Fruit fly (Drosophila melanogaster): ENCODE measurements around the gene CG10631.

The CG10631 gene

DNA sequence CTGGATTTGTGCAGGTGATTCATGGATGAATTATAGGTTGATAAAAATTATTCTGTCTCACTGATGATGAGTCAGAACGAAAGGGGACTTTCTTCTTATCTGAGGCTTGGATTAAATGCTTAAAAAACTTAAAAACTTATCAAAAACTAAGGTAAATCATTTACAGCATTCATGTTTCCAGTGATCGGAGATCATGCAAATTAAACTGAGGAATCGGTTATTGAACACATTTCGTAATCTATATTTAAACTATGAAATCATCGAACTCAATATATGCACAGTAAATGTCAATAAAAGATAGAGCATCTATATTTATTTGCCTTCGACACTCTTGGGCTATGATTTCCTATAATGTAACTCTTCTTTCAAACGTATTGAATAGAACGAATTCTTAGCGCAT is 31.2 kb upstream of the CG10631 start:
- TF ChIP-seq CG32264 (GFP tag; optimal IDR thresholded peaks at IDR 0.05) (no peak), brk (GFP tag; optimal IDR thresholded peaks at IDR 0.05) (no peak), CG9705 (GFP tag; optimal IDR thresholded peaks at IDR 0.05) (no peak), tai (GFP tag; optimal IDR thresholded peaks at IDR 0.05) (no peak), pan (optimal IDR thresholded peaks at IDR 0.05) (no peak), GATAd (GFP tag; optimal IDR thresholded peaks at IDR 0.05) (no peak), woc (GFP tag; optimal IDR thresholded peaks at IDR 0.05) (no peak), usp (GFP tag; optimal IDR thresholded peaks at IDR 0.05) (no peak), N (GFP tag; optimal IDR thresholded peaks at IDR 0.05) (no peak), CrebA (GFP tag; optimal IDR thresholded peaks at IDR 0.05; ENCODE audit: borderline replicate concordance) (no peak), HLH106 (tag; optimal IDR thresholded peaks at IDR 0.05) (no peak), sv (GFP tag; optimal IDR thresholded peaks at IDR 0.05) (no peak), Myc (optimal IDR thresholded peaks at IDR 0.05) (no peak), sage (GFP tag; optimal IDR thresholded peaks at IDR 0.05) (no peak), lola (GFP tag; optimal IDR thresholded peaks at IDR 0.05) (no peak), Sp1 (GFP tag; optimal IDR thresholded peaks at IDR 0.05) (no peak), fru (GFP tag; optimal IDR thresholded peaks at IDR 0.05) (no peak), Hnf4 (GFP tag; optimal IDR thresholded peaks at IDR 0.05) (no peak)

DNA sequence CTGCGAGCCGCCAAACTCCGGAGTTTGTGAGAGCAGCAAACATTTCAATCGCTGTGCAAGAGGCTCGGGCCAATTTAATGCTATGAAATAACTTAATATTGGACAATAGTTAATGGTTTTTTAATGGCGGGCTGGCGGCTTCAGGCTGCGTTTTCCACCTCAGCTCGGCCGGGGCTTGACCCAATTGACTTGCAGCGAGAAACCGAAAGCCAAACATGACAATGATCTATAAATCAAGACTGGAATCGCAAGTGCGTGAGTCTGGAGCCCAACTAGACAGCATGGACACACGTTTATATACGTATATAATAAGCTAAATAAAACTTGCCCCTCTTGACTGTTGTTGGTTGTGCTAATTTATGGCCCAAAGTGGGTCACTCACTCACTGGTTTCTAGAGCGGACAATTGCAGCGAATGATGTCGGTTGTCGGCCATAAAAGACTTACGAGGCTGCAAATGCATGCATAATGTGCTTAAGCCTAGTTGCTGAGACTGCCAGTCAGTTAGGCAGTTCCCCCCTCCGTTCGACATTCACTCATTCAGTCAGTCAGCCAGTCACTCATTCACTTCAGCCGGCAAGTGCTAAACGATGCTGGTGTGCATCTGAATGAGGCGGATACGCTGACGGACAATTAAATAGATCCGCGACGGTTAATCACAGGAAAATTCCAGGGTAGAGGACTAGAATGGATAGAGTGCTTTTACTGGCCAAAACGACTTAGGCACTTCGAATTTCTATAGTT is 28.3 kb upstream of the CG10631 start:
- no peak for TF ChIP-seq fru (GFP tag; optimal IDR thresholded peaks at IDR 0.05)
- no peak for TF ChIP-seq Sp1 (GFP tag; optimal IDR thresholded peaks at IDR 0.05)
- no peak for TF ChIP-seq GATAd (GFP tag; optimal IDR thresholded peaks at IDR 0.05)
- TF ChIP-seq CG9705 (GFP tag; optimal IDR thresholded peaks at IDR 0.05), result no peak
- no peak for TF ChIP-seq ey (GFP tag; optimal IDR thresholded peaks at IDR 0.05)

DNA sequence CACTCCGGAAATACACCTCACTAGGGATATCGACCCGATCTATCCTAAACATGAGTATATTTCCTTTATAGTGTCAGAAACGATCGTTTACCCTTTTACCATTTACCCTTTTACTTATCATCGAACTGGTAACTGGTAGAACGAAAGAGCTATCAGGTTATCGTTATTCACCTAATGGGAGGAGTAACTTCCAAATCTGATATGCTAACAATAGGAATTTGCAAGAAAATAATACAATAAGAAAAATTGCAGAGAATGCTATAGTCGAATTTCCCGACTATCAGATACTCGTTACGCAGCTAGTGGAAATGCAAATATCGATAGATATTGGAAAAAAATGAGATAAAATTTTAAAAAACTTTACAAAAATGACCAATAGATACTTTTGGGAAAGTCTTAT is 17.6 kb upstream of the CG10631 start:
- TF ChIP-seq OdsH (GFP tag; optimal IDR thresholded peaks at IDR 0.05), result no peak
- TF ChIP-seq tai (GFP tag; optimal IDR thresholded peaks at IDR 0.05), result no peak
- no peak for TF ChIP-seq Jra (GFP tag; optimal IDR thresholded peaks at IDR 0.05)
- no peak for TF ChIP-seq ey (GFP tag; optimal IDR thresholded peaks at IDR 0.05)
- TF ChIP-seq Rel (GFP tag; optimal IDR thresholded peaks at IDR 0.05), result no peak
- no peak for TF ChIP-seq Rel (tag; optimal IDR thresholded peaks at IDR 0.05)
- no peak for TF ChIP-seq psq (GFP tag; optimal IDR thresholded peaks at IDR 0.05)
- TF ChIP-seq h (GFP tag; optimal IDR thresholded peaks at IDR 0.05), result no peak
- TF ChIP-seq pan (optimal IDR thresholded peaks at IDR 0.05), result no peak
- TF ChIP-seq dl (GFP tag; optimal IDR thresholded peaks at IDR 0.05; ENCODE audit: insufficient read depth in 1 of 2, partially characterized antibody in 2 of 2), result no peak
- no peak for TF ChIP-seq Mio (GFP tag; optimal IDR thresholded peaks at IDR 0.05)
- TF ChIP-seq sage (GFP tag; optimal IDR thresholded peaks at IDR 0.05), result no peak

DNA sequence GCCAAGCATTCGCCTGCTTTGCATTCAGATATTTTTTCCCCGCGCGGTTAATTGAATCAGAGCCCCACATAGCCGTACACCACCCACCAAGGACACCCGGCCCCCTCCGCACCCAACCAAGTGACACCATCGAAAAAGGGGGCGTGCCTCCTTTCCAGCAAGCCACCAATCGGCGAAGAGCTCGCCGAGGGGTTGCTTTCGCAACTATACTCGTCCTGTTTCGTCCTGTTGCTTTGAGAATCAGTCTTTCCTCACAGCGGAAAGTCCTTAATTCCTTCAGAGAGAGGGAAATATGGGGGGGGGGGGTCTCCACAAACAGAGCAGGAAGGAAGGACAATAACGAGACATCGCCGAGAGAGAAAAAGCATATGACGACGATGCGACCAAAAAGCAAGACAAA is 13.0 kb upstream of the CG10631 start:
- TF ChIP-seq ey (GFP tag; optimal IDR thresholded peaks at IDR 0.05), result no peak
- no peak for TF ChIP-seq Vsx2 (GFP tag; optimal IDR thresholded peaks at IDR 0.05; ENCODE audit: partially characterized antibody)
- no peak for TF ChIP-seq Dfd (GFP tag; optimal IDR thresholded peaks at IDR 0.05)
- TF ChIP-seq br (GFP tag; optimal IDR thresholded peaks at IDR 0.05), result no peak
- no peak for TF ChIP-seq psq (GFP tag; optimal IDR thresholded peaks at IDR 0.05)
- no peak for TF ChIP-seq dmrt93B (GFP tag; optimal IDR thresholded peaks at IDR 0.05)
- no peak for TF ChIP-seq jim (GFP tag; optimal IDR thresholded peaks at IDR 0.05)
- TF ChIP-seq dl (GFP tag; optimal IDR thresholded peaks at IDR 0.05; ENCODE audit: insufficient read depth in 1 of 2, partially characterized antibody in 2 of 2), result no peak
- no peak for TF ChIP-seq foxo (GFP tag; optimal IDR thresholded peaks at IDR 0.05)
- no peak for TF ChIP-seq brk (GFP tag; optimal IDR thresholded peaks at IDR 0.05)
- no peak for TF ChIP-seq HLH106 (tag; optimal IDR thresholded peaks at IDR 0.05)
- no peak for TF ChIP-seq dsf (GFP tag; optimal IDR thresholded peaks at IDR 0.05; ENCODE audit: borderline replicate concordance)
- no peak for TF ChIP-seq Myc (optimal IDR thresholded peaks at IDR 0.05)
- TF ChIP-seq Dif (GFP tag; optimal IDR thresholded peaks at IDR 0.05; ENCODE audit: partially characterized antibody), result no peak
- no peak for TF ChIP-seq CG32264 (GFP tag; optimal IDR thresholded peaks at IDR 0.05)
- no peak for TF ChIP-seq fru (GFP tag; optimal IDR thresholded peaks at IDR 0.05)
- TF ChIP-seq Sp1 (GFP tag; optimal IDR thresholded peaks at IDR 0.05), result no peak
- TF ChIP-seq usp (GFP tag; optimal IDR thresholded peaks at IDR 0.05), result no peak

Measured in whole organism, wandering third instar larva.